Fruit fly (Drosophila melanogaster) whole organism, wandering third instar larva: ENCODE results near the gene CG16812.
A peak's percentile ranks its signal among the peaks of the same experiment; 100 is the strongest.

ENCODE experiments used
- Abd-B ChIP-seq: fragments of >200 bp; optimal IDR thresholded peaks from 2 replicates; lab custom pipeline; 2017; ENCODE audit warnings: missing biosample characterization, missing genetic modification characterization
- CG32264 ChIP-seq: fragments of 200-800 bp; sonication (Bioruptor generic); optimal IDR thresholded peaks from 2 replicates; lab custom pipeline; 2016; ENCODE audit warnings: missing biosample characterization, missing genetic modification characterization
- CG9705 ChIP-seq: fragments of 200-800 bp; sonication (Bioruptor generic); optimal IDR thresholded peaks from 2 replicates; lab custom pipeline; 2018; ENCODE audit warnings: missing biosample characterization, mild to moderate bottlenecking, missing genetic modification characterization
- CrebA ChIP-seq: fragments of 200-800 bp; sonication (Bioruptor generic); optimal IDR thresholded peaks from 2 replicates; lab custom pipeline; 2016; ENCODE audit warnings: missing biosample characterization, mild to moderate bottlenecking, missing genetic modification characterization, borderline replicate concordance
- Dfd ChIP-seq: fragments of >200 bp; optimal IDR thresholded peaks from 2 replicates; lab custom pipeline; 2017; ENCODE audit warnings: missing biosample characterization, missing genetic modification characterization
- Dif ChIP-seq: fragments of 200-275, 200-300 bp; sonication (Bioruptor generic); optimal IDR thresholded peaks from 2 replicates; lab custom pipeline; 2018; ENCODE audit warnings: missing biosample characterization, missing genetic modification characterization; ENCODE audit not compliant: partially characterized antibody
- GATAd ChIP-seq: sonication (Bioruptor generic); optimal IDR thresholded peaks from 2 replicates; lab custom pipeline; 2016; ENCODE audit warnings: missing biosample characterization, missing genetic modification characterization
- Hnf4 ChIP-seq: fragments of 200-800 bp; sonication (Bioruptor generic); optimal IDR thresholded peaks from 2 replicates; lab custom pipeline; 2016; ENCODE audit warnings: missing biosample characterization, mild to moderate bottlenecking, missing genetic modification characterization
- Hr78 ChIP-seq: fragments of >200 bp; optimal IDR thresholded peaks from 2 replicates; lab custom pipeline; 2017; ENCODE audit warnings: missing biosample characterization, missing genetic modification characterization
- Hr83 ChIP-seq: fragments of 200-300 bp; sonication (Bioruptor generic); optimal IDR thresholded peaks from 2 replicates; lab custom pipeline; 2016; ENCODE audit warnings: missing biosample characterization, mild to moderate bottlenecking, missing genetic modification characterization, moderate library complexity; ENCODE audit not compliant: poor library complexity, severe bottlenecking
- Jra ChIP-seq: sonication (Bioruptor generic); optimal IDR thresholded peaks from 2 replicates; lab custom pipeline; 2016; ENCODE audit warnings: missing biosample characterization, missing genetic modification characterization
- Myc ChIP-seq: fragments of >200 bp; optimal IDR thresholded peaks from 2 replicates; lab custom pipeline; 2017
- N ChIP-seq: fragments of >200 bp; optimal IDR thresholded peaks from 2 replicates; lab custom pipeline; 2018; ENCODE audit warnings: missing biosample characterization, missing external identifiers, missing genetic modification characterization
- OdsH ChIP-seq: fragments of 200-800 bp; sonication (Bioruptor generic); optimal IDR thresholded peaks from 2 replicates; lab custom pipeline; 2016; ENCODE audit warnings: missing biosample characterization, mild to moderate bottlenecking, missing genetic modification characterization
- Vsx2 ChIP-seq: fragments of 200-300, 225-300 bp; sonication (Bioruptor generic); optimal IDR thresholded peaks from 2 replicates; lab custom pipeline; 2018; ENCODE audit warnings: missing biosample characterization, missing genetic modification characterization; ENCODE audit not compliant: partially characterized antibody
- brk ChIP-seq: fragments of 200-800 bp; sonication (Bioruptor generic); optimal IDR thresholded peaks from 2 replicates; lab custom pipeline; 2016; ENCODE audit warnings: missing biosample characterization, mild to moderate bottlenecking, missing genetic modification characterization
- dl ChIP-seq, 2 experiments: fragments of 175-275, 200-275 bp in 1 of 2; fragments of 200-275 bp in 1 of 2; sonication (Bioruptor generic); optimal IDR thresholded peaks; lab custom pipeline; 2018; ENCODE audit warnings: mild to moderate bottlenecking in 2 of 2, missing biosample characterization in 2 of 2, missing genetic modification characterization in 2 of 2, moderate library complexity in 2 of 2; ENCODE audit not compliant: partially characterized antibody in 2 of 2, insufficient read depth in 1 of 2
- dsf ChIP-seq: sonication (Bioruptor generic); optimal IDR thresholded peaks from 2 replicates; lab custom pipeline; 2016; ENCODE audit warnings: missing biosample characterization, missing genetic modification characterization, borderline replicate concordance
- ey ChIP-seq: fragments of 200-800 bp; sonication (Bioruptor generic); optimal IDR thresholded peaks from 2 replicates; lab custom pipeline; 2016; ENCODE audit warnings: missing biosample characterization, missing genetic modification characterization
- fru ChIP-seq: fragments of 200-800 bp; sonication (Bioruptor generic); optimal IDR thresholded peaks from 3 replicates; lab custom pipeline; 2016; ENCODE audit warnings: missing biosample characterization, mild to moderate bottlenecking, missing genetic modification characterization
- h ChIP-seq: fragments of 200-800 bp; sonication (Bioruptor generic); optimal IDR thresholded peaks from 3 replicates; lab custom pipeline; 2016; ENCODE audit warnings: missing biosample characterization, mild to moderate bottlenecking, missing genetic modification characterization
- jim ChIP-seq: fragments of 175-275, 200-325 bp; sonication (Bioruptor generic); optimal IDR thresholded peaks from 2 replicates; lab custom pipeline; 2016; ENCODE audit warnings: missing biosample characterization, mild to moderate bottlenecking, missing genetic modification characterization
- rgr ChIP-seq: fragments of 200-800 bp; sonication (Bioruptor generic); optimal IDR thresholded peaks from 3 replicates; lab custom pipeline; 2016; ENCODE audit warnings: missing biosample characterization, mild to moderate bottlenecking, missing genetic modification characterization
- sv ChIP-seq: fragments of 200-800 bp; sonication (Bioruptor generic); optimal IDR thresholded peaks from 3 replicates; lab custom pipeline; 2016; ENCODE audit warnings: missing biosample characterization, missing genetic modification characterization
- usp ChIP-seq: fragments of >200 bp; optimal IDR thresholded peaks from 2 replicates; lab custom pipeline; 2017; ENCODE audit warnings: missing biosample characterization, missing genetic modification characterization
- woc ChIP-seq: sonication (Bioruptor generic); optimal IDR thresholded peaks from 2 replicates; lab custom pipeline; 2016; ENCODE audit warnings: missing biosample characterization, mild to moderate bottlenecking, missing genetic modification characterization

The CG16812 gene

dm6 chr2L:13259643-13260042 lies 37.3 kb downstream of the CG16812 start, which contains the start of gene CG31730:
CG31730 (minus strand) TSS chr2L:13259743.
- TF ChIP-seq Hr83 (GFP tag; lab: Kevin White, UChicago) (no peak), CG9705 (GFP tag; lab: Kevin White, UChicago) (no peak), fru (GFP tag; lab: Kevin White, UChicago) (no peak)

dm6 chr2L:13260740-13261139 lies 38.4 kb downstream of the CG16812 start, which contains the start of gene CG44085:
CG44085 (plus strand) TSS chr2L:13261008.
- TF ChIP-seq jim (GFP tag; lab: Kevin White, UChicago) (no peak), usp (GFP tag; lab: Kevin White, UChicago) (no peak), brk (no peak)

dm6 chr2L:13265776-13266175 lies 43.4 kb downstream of the CG16812 start, which contains the start of gene CG31848:
CG31848 (minus strand) TSS chr2L:13265876.
- TF ChIP-seq Hr83 (GFP tag; lab: Kevin White, UChicago) (no peak), usp (GFP tag; lab: Kevin White, UChicago) (no peak), CG32264 (no peak), h (GFP tag; lab: Kevin White, UChicago) (no peak), Vsx2 (no peak), OdsH (no peak), Jra (no peak)

dm6 chr2L:13266627-13267026 lies 44.2 kb downstream of the CG16812 start:
- TF ChIP-seq Abd-B (no peak), CG9705 (GFP tag; lab: Kevin White, UChicago) (no peak), dsf (no peak), ey (GFP tag; lab: Kevin White, UChicago) (no peak), brk (no peak), Myc (lab: Kevin White, UChicago) (no peak), h (GFP tag; lab: Kevin White, UChicago) (no peak)

dm6 chr2L:13268040-13268652 lies 45.8 kb downstream of the CG16812 start:
- TF ChIP-seq GATAd (no peak), woc (GFP tag; lab: Kevin White, UChicago) (no peak), N (GFP tag; lab: Kevin White, UChicago) (no peak), Abd-B (no peak), sv (GFP tag; lab: Kevin White, UChicago) (no peak), Hnf4 (GFP tag; lab: Kevin White, UChicago) (no peak), rgr (GFP tag; lab: Kevin White, UChicago) (no peak), Dif (GFP tag; lab: Kevin White, UChicago) (no peak), CrebA (GFP tag; lab: Kevin White, UChicago) (no peak), brk (no peak), dl (GFP tag; optimal IDR thresholded peaks at IDR 0.05; lab: Kevin White, UChicago; ENCODE audit: insufficient read depth in 1 of 2, partially characterized antibody in 2 of 2) (no peak), Hr78 (GFP tag; lab: Kevin White, UChicago) (no peak)

dm6 chr2L:13272541-13272940 lies 50.2 kb downstream of the CG16812 start:
- TF ChIP-seq Dfd (GFP tag; lab: Kevin White, UChicago) (peak; percentile 85), Vsx2 (no peak)
- TF ChIP-seq, all 38 proteins: peak for 1
